Worm (Caenorhabditis elegans) whole organism, midembryonic: ENCODE measurements around the gene vap-1.

Experiments
- T22C8.4 ChIP-seq: fragments of 200-800 bp; sonication (Bioruptor generic); IDR thresholded peaks from 2 replicates; pipeline ENCODE4 v1.3.6; 2022; ENCODE audit warnings: missing genetic modification characterization, missing compliant biosample characterization
- cog-1 ChIP-seq: sonication (generic microtip); optimal IDR thresholded peaks from 2 replicates; lab custom pipeline; 2016; ENCODE audit warnings: missing genetic modification characterization, missing compliant biosample characterization
- flt-1 ChIP-seq: fragments of 200-800 bp; sonication (Bioruptor generic); IDR thresholded peaks from 2 replicates; pipeline ENCODE4 v1.3.6; 2022; ENCODE audit warnings: missing genetic modification characterization, missing compliant biosample characterization
- klf-2 ChIP-seq: fragments of 200-800 bp; sonication (Bioruptor generic); conservative IDR thresholded peaks from 2 replicates; pipeline ENCODE4 v1.3.6; 2022; ENCODE audit warnings: missing genetic modification reagents, missing genetic modification characterization, missing compliant biosample characterization
- med-1 ChIP-seq: sonication (generic microtip); optimal IDR thresholded peaks from 2 replicates; lab custom pipeline; 2017; ENCODE audit warnings: missing genetic modification characterization, mild to moderate bottlenecking, missing compliant biosample characterization, antibody characterized with exemption, missing genetic modification reagents; ENCODE audit not compliant: insufficient read depth
- ref-1 ChIP-seq: fragments of 200-800 bp; sonication (Bioruptor generic); conservative IDR thresholded peaks from 2 replicates; pipeline ENCODE4 v1.3.6; 2022; ENCODE audit warnings: missing genetic modification reagents, missing genetic modification characterization, missing compliant biosample characterization
- tab-1 ChIP-seq: fragments of 200-800 bp; sonication (Bioruptor generic); IDR thresholded peaks from 2 replicates; pipeline ENCODE4 v1.3.6; 2022; ENCODE audit warnings: missing genetic modification characterization, missing compliant biosample characterization
- ztf-23 ChIP-seq: fragments of 200-800 bp; sonication (Bioruptor generic); IDR thresholded peaks from 2 replicates; pipeline ENCODE4 v1.3.6; 2022; ENCODE audit warnings: missing genetic modification reagents, missing genetic modification characterization, missing compliant biosample characterization
- ztf-29 ChIP-seq: fragments of 200-800 bp; sonication (Bioruptor generic); IDR thresholded peaks from 2 replicates; pipeline ENCODE4 v1.3.6; 2022; ENCODE audit warnings: missing genetic modification reagents, missing genetic modification characterization, missing compliant biosample characterization

vap-1 gene

DNA sequence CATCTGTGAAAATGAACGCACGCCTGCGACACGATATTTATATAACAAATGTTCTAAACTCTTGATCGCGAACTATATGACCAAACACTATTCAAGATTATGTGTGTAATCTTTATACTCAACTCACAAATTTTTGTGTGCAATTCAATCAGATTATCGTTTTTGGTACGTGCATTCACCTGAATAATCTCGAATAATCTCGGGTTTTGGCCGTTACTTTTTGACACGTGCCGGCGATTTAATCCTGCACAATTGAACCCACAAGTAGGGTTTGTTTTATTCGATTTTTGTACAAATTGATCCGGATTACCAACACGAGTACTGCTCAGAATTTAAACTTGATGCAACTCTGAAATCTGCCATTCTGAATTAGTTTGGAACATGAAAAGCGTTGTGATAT, at the start of gene vap-1, which contains the start of gene F11C7.2:
vap-1 (minus strand) TSS at position 101 of the 400 bp plus-strand sequence.
F11C7.2 (plus strand) TSS at position 359 of the 400 bp plus-strand sequence.
- TF ChIP-seq ref-1, result no peak
- no peak for TF ChIP-seq cog-1
- no peak for TF ChIP-seq flt-1

DNA sequence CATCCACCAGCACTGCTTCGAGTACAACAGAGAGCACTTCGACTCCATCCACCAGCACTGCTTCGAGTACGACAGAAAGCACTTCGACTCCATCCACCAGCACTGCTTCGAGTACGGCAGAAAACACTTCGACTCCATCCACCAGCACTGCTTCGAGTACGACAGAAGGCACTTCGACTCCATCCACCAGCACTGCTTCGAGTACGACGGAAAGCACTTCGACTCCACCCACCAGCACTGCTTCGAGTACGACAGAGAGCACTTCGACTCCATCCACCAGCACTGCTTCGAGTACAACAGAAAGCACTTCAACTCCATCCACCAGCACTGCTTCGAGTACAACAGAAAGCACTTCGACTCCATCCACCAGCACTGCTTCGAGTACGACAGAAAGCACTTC, 48.3 kb upstream of the vap-1 start:
- TF ChIP-seq ztf-23 (GFP tag; lab: Robert Waterston, UW) (peak; percentile 23), klf-2 (0 out of 2 replicates have a peak, but pooled peaks have one; percentile 48), tab-1 (GFP tag; lab: Robert Waterston, UW) (peak; percentile 78), T22C8.4 (GFP tag; lab: Robert Waterston, UW) (peak; percentile 48), flt-1 (0 out of 2 replicates have a peak, but pooled peaks have one; percentile 19), ref-1 (0 out of 2 replicates have a peak, but pooled peaks have one; percentile 35)

DNA sequence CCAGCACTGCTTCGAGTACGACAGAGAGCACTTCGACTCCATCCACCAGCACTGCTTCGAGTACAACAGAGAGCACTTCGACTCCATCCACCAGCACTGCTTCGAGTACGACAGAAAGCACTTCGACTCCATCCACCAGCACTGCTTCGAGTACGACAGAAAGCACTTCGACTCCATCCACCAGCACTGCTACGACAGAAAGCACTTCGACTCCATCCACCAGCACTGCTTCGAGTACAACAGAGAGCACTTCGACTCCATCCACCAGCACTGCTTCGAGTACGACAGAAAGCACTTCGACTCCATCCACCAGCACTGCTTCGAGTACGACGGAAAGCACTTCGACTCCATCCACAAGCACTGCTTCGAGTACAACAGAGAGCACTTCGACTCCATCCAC, 46.2 kb upstream of the vap-1 start:
- peak; percentile 81 for TF ChIP-seq tab-1 (GFP tag; lab: Robert Waterston, UW)
- peak; percentile 47; the same call in 1 of the 2 replicates for TF ChIP-seq T22C8.4 (GFP tag; lab: Robert Waterston, UW)
- TF ChIP-seq ref-1, result 0 out of 2 replicates have a peak, but pooled peaks have one; percentile 25

DNA sequence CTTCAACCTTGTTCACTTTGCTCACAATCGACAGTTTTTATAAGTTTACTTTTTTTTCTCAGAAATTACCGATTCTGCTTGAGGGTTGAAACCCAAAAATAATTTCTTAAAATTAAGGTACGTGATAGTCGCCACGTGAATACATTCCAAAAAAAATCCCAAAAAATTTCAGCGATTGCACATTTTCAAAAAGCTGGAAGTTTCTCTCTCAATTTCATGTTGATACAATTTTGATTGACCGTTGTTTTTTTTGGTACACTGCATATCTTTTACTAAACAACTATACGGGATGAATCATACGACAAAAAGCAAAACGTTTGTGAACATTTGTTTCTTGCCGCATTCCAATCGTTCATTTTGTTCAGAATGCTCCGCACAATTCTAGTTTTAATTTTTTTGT, 42.0 kb upstream of the vap-1 start, which contains the start of gene C36E6.8:
C36E6.8 (plus strand) TSS at position 301 of the 400 bp plus-strand sequence.
- TF ChIP-seq cog-1, result no peak
- no peak for TF ChIP-seq flt-1
- no peak for TF ChIP-seq klf-2
- no peak for TF ChIP-seq tab-1 (GFP tag; lab: Robert Waterston, UW)
- TF ChIP-seq ztf-23 (GFP tag; lab: Robert Waterston, UW), result no peak
- TF ChIP-seq med-1 (GFP tag; lab: Kevin White, UChicago), result no peak
- TF ChIP-seq T22C8.4 (GFP tag; lab: Robert Waterston, UW), result no peak
- TF ChIP-seq ref-1, result no peak
- TF ChIP-seq ztf-29 (GFP tag; lab: Robert Waterston, UW), result no peak

DNA sequence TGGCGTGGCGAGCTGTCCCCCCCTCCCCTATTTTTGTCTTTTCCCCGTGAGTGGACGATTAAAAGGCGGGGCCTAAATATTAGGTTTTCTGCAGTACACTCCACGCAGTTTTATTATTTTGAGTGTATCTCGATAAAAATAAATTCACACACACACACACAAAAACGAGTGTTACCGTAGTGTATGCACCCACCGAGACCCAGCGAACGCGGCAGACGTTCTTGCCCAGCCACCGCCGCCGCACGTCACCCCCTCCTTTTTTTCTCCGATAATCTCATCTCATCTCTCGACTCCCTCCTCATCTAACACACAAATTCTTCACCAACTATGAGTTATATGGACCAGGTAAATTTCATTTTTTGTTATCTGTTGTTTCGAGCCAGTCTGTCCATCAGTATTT, 37.9 kb upstream of the vap-1 start, which contains the start of gene fubl-3:
fubl-3 (plus strand) TSS at position 212 of the 400 bp plus-strand sequence.
- TF ChIP-seq klf-2 (no peak), flt-1 (peak; percentile 28; the same call in 1 of the 2 replicates), ref-1 (no peak), cog-1 (no peak)

DNA sequence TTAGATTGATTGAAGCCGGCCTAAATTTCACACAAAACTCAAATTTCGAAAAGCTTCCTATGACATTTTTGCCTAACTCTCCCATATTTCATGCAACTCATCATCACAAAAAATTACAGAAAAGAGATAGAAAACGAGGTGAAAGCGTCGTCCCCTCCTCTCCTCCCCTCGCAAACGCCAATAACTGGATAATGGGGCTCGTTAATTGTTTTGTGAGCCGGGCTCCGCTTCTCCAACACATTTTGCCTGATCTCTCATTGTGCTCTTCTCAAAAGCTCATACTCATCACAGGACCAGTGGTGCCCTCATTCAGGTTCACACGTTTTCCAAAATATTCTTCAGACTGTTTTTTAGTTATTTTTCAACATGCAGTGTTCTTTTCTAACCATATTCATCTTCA, 32.4 kb upstream of the vap-1 start, which contains the start of gene pbo-6:
pbo-6 (plus strand) TSS at position 240 of the 400 bp plus-strand sequence.
- TF ChIP-seq cog-1, result no peak
- no peak for TF ChIP-seq T22C8.4 (GFP tag; lab: Robert Waterston, UW)

DNA sequence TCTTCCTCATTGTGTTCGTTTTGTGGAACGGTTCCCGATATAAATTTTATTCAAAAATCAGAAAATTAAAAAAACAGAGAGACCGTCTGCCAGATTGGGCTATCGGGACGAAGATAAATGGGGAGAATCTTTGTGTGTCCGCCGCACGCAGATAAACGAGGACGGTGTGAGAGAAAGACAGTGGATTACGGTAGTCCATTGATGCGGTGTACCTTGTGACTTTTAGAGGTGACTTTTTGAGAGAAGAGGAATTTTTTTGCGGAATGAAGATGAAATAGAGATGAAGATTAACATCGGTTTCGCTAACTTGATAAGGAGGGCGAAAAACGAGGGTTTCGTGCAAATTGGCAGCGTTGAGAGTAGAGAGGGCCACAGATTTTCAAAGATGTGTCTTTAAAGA, 31.4 kb upstream of the vap-1 start:
- TF ChIP-seq T22C8.4 (GFP tag; lab: Robert Waterston, UW) (no peak), ztf-23 (GFP tag; lab: Robert Waterston, UW) (no peak), cog-1 (no peak), tab-1 (GFP tag; lab: Robert Waterston, UW) (no peak), ztf-29 (GFP tag; lab: Robert Waterston, UW) (no peak), flt-1 (no peak), klf-2 (no peak), med-1 (GFP tag; lab: Kevin White, UChicago) (no peak), ref-1 (no peak)

DNA sequence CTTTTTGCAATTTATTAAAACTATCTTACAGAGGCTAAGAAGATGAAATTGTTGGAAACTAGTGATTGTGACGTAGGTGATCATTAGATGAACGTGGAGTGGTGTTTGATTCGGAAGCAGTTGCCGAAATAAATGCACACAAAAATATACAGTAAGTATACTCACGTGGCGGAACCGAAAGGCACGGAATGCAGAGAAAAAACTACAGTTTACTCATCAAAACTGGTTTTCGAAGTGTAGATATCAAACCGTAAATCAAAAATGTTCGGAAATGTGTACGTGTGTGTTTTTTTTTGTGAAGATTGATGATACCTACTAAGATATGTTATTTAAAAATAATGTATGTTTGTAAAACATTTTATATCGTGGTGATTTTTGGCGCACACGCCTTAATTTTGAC, 30.4 kb upstream of the vap-1 start:
- TF ChIP-seq tab-1 (GFP tag; lab: Robert Waterston, UW) (no peak), flt-1 (no peak), klf-2 (no peak), med-1 (GFP tag; lab: Kevin White, UChicago) (no peak), ztf-23 (GFP tag; lab: Robert Waterston, UW) (no peak), ref-1 (no peak), ztf-29 (GFP tag; lab: Robert Waterston, UW) (no peak), cog-1 (no peak), T22C8.4 (GFP tag; lab: Robert Waterston, UW) (no peak)

DNA sequence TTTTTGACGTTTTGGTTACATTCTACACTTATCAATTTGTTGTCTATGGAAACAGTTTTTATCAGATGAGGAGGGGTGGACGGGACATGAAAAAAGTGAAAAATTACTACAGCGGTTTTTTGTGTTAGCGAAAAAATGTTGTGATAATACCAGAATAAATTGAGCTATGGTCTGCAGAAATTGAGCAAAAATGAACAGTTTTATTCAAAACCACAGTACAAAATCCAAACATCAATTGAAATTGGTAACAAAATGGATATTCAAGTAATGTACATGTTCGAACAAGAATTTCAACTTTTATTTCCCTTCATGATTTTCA, 28.2 kb upstream of the vap-1 start:
- TF ChIP-seq med-1 (GFP tag; lab: Kevin White, UChicago) (no peak), klf-2 (no peak), ztf-29 (GFP tag; lab: Robert Waterston, UW) (no peak)

DNA sequence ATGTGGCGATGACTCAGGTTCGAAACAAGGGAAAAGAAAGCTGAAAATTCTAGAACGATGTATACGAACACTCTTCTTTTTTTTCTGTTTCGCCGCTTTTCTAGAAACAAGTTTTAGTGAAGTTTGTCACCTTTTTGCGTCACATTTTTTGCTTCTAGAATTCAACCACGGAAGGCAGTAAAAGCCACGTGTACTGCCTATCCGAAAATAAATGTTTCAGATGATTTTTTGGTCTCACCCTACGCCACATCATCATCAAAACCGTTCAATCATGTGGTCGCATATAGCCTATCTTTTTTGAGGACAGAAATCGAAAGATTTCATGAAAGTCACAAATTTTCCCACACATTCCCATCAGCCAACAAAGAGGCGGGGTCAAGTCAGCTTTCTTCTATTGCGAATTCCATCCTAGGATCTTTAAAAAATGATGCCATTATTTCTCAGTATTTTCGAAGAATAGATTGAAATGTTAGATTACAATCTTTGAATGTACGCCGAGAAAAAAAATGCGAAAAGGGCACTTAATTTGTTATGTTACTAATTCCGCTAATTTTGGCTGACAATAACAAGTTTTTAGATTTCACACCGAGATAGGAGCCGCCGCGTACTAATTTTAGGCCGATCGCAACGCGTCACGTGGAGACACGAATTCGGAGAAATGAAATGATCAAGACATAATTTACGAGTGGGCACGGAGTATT, 27.7 kb upstream of the vap-1 start:
- TF ChIP-seq tab-1 (GFP tag; lab: Robert Waterston, UW) (no peak), ztf-23 (GFP tag; lab: Robert Waterston, UW) (no peak), flt-1 (no peak), ztf-29 (GFP tag; lab: Robert Waterston, UW) (no peak), med-1 (GFP tag; lab: Kevin White, UChicago) (no peak), cog-1 (no peak), klf-2 (no peak), T22C8.4 (GFP tag; lab: Robert Waterston, UW) (no peak)

DNA sequence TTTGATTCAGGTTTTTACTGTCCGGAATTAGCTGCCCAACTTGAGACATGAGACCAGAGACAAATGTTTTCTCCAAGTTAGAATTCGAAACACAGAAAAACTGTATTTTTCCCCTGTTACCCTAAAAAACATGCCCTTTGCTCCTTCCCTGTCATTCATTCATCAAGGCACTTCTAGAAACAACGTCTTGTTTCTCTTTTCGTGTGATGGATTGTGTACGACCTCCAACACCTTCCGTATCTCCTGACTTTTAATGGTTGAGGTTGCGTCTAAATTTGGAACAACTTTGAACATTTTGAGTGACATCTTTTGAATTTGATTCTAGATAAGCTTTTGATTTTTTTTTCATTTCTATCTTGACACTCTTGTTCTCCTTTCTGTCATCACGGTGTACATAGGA, 26.2 kb upstream of the vap-1 start:
- TF ChIP-seq ref-1 (no peak), ztf-23 (GFP tag; lab: Robert Waterston, UW) (no peak), cog-1 (no peak), med-1 (GFP tag; lab: Kevin White, UChicago) (no peak), ztf-29 (GFP tag; lab: Robert Waterston, UW) (no peak), T22C8.4 (GFP tag; lab: Robert Waterston, UW) (no peak), tab-1 (GFP tag; lab: Robert Waterston, UW) (no peak), flt-1 (no peak), klf-2 (no peak)
